Worm (Caenorhabditis elegans) whole organism, young adult: Measurements from ENCODE around the gene cdk-11.1.

ENCODE experiments used
- B0035.1 ChIP-seq: sonication (generic microtip); optimal IDR thresholded peaks from 2 replicates; lab custom pipeline; 2016; ENCODE audit warnings: missing genetic modification characterization, mild to moderate bottlenecking, missing compliant biosample characterization, missing genotype, missing genetic modification reagents
- C06A6.2 ChIP-seq: fragments of 200-800 bp; sonication (Bioruptor generic); conservative IDR thresholded peaks from 2 replicates; pipeline ENCODE4 v1.3.6; 2022; ENCODE audit warnings: missing genetic modification characterization, missing compliant biosample characterization
- C17E4.6 ChIP-seq: fragments of 200-800 bp; sonication (Bioruptor generic); IDR thresholded peaks from 2 replicates; pipeline ENCODE4 v1.3.6; 2022; ENCODE audit warnings: missing genetic modification reagents, missing genetic modification characterization, missing compliant biosample characterization
- F37B4.10 ChIP-seq: fragments of 200-800 bp; sonication (Bioruptor generic); IDR thresholded peaks from 2 replicates; pipeline ENCODE4 v1.3.6; 2022; ENCODE audit warnings: missing genetic modification characterization, missing compliant biosample characterization
- F49E8.2 ChIP-seq: sonication (generic microtip); optimal IDR thresholded peaks from 3 replicates; lab custom pipeline; 2017; ENCODE audit warnings: missing genetic modification characterization, mild to moderate bottlenecking, missing compliant biosample characterization, antibody characterized with exemption, moderate library complexity; ENCODE audit not compliant: insufficient read depth
- Y79H2A.3 ChIP-seq: fragments of 200-800 bp; sonication (Bioruptor generic); conservative IDR thresholded peaks from 2 replicates; pipeline ENCODE4 v1.3.6; 2022; ENCODE audit warnings: missing genetic modification reagents, missing genetic modification characterization, missing compliant biosample characterization
- Y95B8A.8 ChIP-seq: fragments of 200-800 bp; sonication (Bioruptor generic); IDR thresholded peaks from 2 replicates; pipeline ENCODE4 v1.3.6; 2022; ENCODE audit warnings: missing genetic modification reagents, missing genetic modification characterization, missing compliant biosample characterization
- atf-7 ChIP-seq: sonication (generic microtip); optimal IDR thresholded peaks from 2 replicates; lab custom pipeline; 2017; ENCODE audit warnings: mild to moderate bottlenecking, missing genetic modification characterization, missing compliant biosample characterization
- attf-3 ChIP-seq: fragments of 200-800 bp; sonication (Bioruptor generic); conservative IDR thresholded peaks from 2 replicates; pipeline ENCODE4 v1.3.6; 2022; ENCODE audit warnings: missing genetic modification reagents, missing genetic modification characterization, missing compliant biosample characterization
- bed-1 ChIP-seq: fragments of 200-800 bp; sonication (Bioruptor generic); IDR thresholded peaks from 2 replicates; pipeline ENCODE4 v1.3.6; 2022; ENCODE audit warnings: missing genetic modification reagents, missing genetic modification characterization, missing compliant biosample characterization
- chd-7 ChIP-seq: sonication (generic microtip); optimal IDR thresholded peaks from 2 replicates; lab custom pipeline; 2016; ENCODE audit warnings: mild to moderate bottlenecking, missing genetic modification characterization, moderate library complexity, missing compliant biosample characterization
- die-1 ChIP-seq: sonication (generic microtip); optimal IDR thresholded peaks from 2 replicates; lab custom pipeline; 2016; ENCODE audit warnings: missing genotype, mild to moderate bottlenecking, missing genetic modification characterization, missing compliant biosample characterization
- dox-1 ChIP-seq: fragments of 200-800 bp; sonication (Bioruptor generic); IDR thresholded peaks from 2 replicates; pipeline ENCODE4 v1.3.6; 2022; ENCODE audit warnings: missing genetic modification reagents, missing genetic modification characterization, missing compliant biosample characterization
- egrh-3 ChIP-seq: fragments of 200-800 bp; sonication (Bioruptor generic); IDR thresholded peaks from 2 replicates; pipeline ENCODE4 v1.3.6; 2022; ENCODE audit warnings: missing genetic modification reagents, missing genetic modification characterization, missing compliant biosample characterization
- him-1 ChIP-seq: sonication (generic microtip); optimal IDR thresholded peaks from 2 replicates; lab custom pipeline; 2016; ENCODE audit warnings: missing genotype, missing genetic modification reagents, missing genetic modification characterization, missing compliant biosample characterization
- hlh-12 ChIP-seq: sonication (generic microtip); optimal IDR thresholded peaks from 2 replicates; lab custom pipeline; 2016; ENCODE audit warnings: missing genetic modification characterization, missing compliant biosample characterization
- hlh-26 ChIP-seq: fragments of 200-800 bp; sonication (Bioruptor generic); conservative IDR thresholded peaks from 2 replicates; pipeline ENCODE4 v1.3.6; 2022; ENCODE audit warnings: missing genetic modification reagents, missing genetic modification characterization, missing compliant biosample characterization
- hmg-20 ChIP-seq: fragments of 200-800 bp; sonication (Bioruptor generic); IDR thresholded peaks from 2 replicates; pipeline ENCODE4 v1.3.6; 2022; ENCODE audit warnings: missing genetic modification reagents, missing genetic modification characterization, missing compliant biosample characterization
- hsf-1 ChIP-seq: fragments of 200-800 bp; sonication (Bioruptor generic); IDR thresholded peaks from 2 replicates; pipeline ENCODE4 v1.3.6; 2022; ENCODE audit warnings: missing genetic modification reagents, missing genetic modification characterization, missing compliant biosample characterization
- let-607 ChIP-seq, 2 experiments: fragments of 200-800 bp in 1 of 2; sonication (Bioruptor generic) in 1 of 2; sonication (generic microtip) in 1 of 2; optimal IDR thresholded peaks; 2 replicates each; lab custom pipeline; 2016 to 2018; ENCODE audit warnings: mild to moderate bottlenecking in 2 of 2, missing compliant biosample characterization in 2 of 2, missing genetic modification characterization in 2 of 2, moderate library complexity in 2 of 2, missing genotype in 1 of 2
- lin-26 ChIP-seq: fragments of 200-800 bp; sonication (Bioruptor generic); IDR thresholded peaks from 2 replicates; pipeline ENCODE4 v1.3.6; 2022; ENCODE audit warnings: missing genetic modification reagents, missing genetic modification characterization, missing compliant biosample characterization
- lin-35 ChIP-seq, 3 experiments: fragments of 150-350 bp in 2 of 3; sonication (generic microtip) in 1 of 3; optimal IDR thresholded peaks; 2 replicates each; lab custom pipeline; 2014 to 2018; ENCODE audit warnings: missing biosample characterization in 3 of 3, missing genetic modification characterization in 3 of 3, missing genetic modification reagents in 3 of 3
- lin-54 ChIP-seq: fragments of 200-800 bp; sonication (Bioruptor generic); optimal IDR thresholded peaks from 2 replicates; lab custom pipeline; 2018; ENCODE audit warnings: mild to moderate bottlenecking, missing genetic modification characterization, missing compliant biosample characterization
- lsy-27 ChIP-seq: sonication (generic microtip); optimal IDR thresholded peaks from 2 replicates; lab custom pipeline; 2017; ENCODE audit warnings: missing genetic modification characterization, mild to moderate bottlenecking, missing compliant biosample characterization, antibody characterized with exemption, missing genotype, borderline replicate concordance; ENCODE audit not compliant: insufficient read depth
- madf-3 ChIP-seq: fragments of 200-800 bp; sonication (Bioruptor generic); IDR thresholded peaks from 2 replicates; pipeline ENCODE4 v1.3.6; 2022; ENCODE audit warnings: missing genetic modification reagents, missing genetic modification characterization, missing compliant biosample characterization
- madf-6 ChIP-seq: fragments of 200-800 bp; sonication (Bioruptor generic); IDR thresholded peaks from 2 replicates; pipeline ENCODE4 v1.3.6; 2022; ENCODE audit warnings: missing genetic modification reagents, missing genetic modification characterization, missing compliant biosample characterization
- mes-4 ChIP-seq: sonication (generic microtip); optimal IDR thresholded peaks from 2 replicates; lab custom pipeline; 2016; ENCODE audit warnings: missing genotype, missing genetic modification characterization, missing compliant biosample characterization
- nfya-2 ChIP-seq: fragments of 200-800 bp; sonication (Bioruptor generic); IDR thresholded peaks from 2 replicates; pipeline ENCODE4 v1.3.6; 2022; ENCODE audit warnings: missing genetic modification reagents, missing genetic modification characterization, missing compliant biosample characterization
- nfyb-1 ChIP-seq: fragments of 200-800 bp; sonication (Bioruptor generic); IDR thresholded peaks from 2 replicates; pipeline ENCODE4 v1.3.6; 2022; ENCODE audit warnings: missing genetic modification reagents, missing genetic modification characterization, missing compliant biosample characterization
- nhr-179 ChIP-seq: sonication (generic microtip); optimal IDR thresholded peaks from 2 replicates; lab custom pipeline; 2016; ENCODE audit warnings: mild to moderate bottlenecking, missing genetic modification characterization, missing compliant biosample characterization
- repo-1 ChIP-seq: sonication (generic microtip); optimal IDR thresholded peaks from 2 replicates; lab custom pipeline; 2017; ENCODE audit warnings: mild to moderate bottlenecking, missing genetic modification characterization, missing compliant biosample characterization
- rpc-1 ChIP-seq, 2 experiments: fragments of 150-350 bp in 1 of 2; sonication (generic microtip) in 1 of 2; optimal IDR thresholded peaks; 2 replicates each; lab custom pipeline; 2014 to 2018; ENCODE audit warnings: missing biosample characterization in 1 of 2, missing genetic modification characterization in 1 of 2, missing genetic modification reagents in 1 of 2, missing genotype in 1 of 2
- snpc-4 ChIP-seq, 5 experiments: fragments of 150-350 bp in 1 of 5; sonication (generic microtip) in 4 of 5; optimal IDR thresholded peaks; 2 replicates each; lab custom pipeline; 2014 to 2018; ENCODE audit warnings: missing genetic modification characterization in 5 of 5, missing biosample characterization in 3 of 5, antibody characterized with exemption in 2 of 5, mild to moderate bottlenecking in 2 of 5, missing compliant biosample characterization in 2 of 5, missing genotype in 2 of 5, moderate library complexity in 2 of 5, missing genetic modification reagents in 1 of 5
- sptf-2 ChIP-seq: fragments of 200-800 bp; sonication (Bioruptor generic); optimal IDR thresholded peaks from 2 replicates; lab custom pipeline; 2018; ENCODE audit warnings: mild to moderate bottlenecking, missing genetic modification characterization, missing compliant biosample characterization
- tbp1 ChIP-seq: fragments of 200-800 bp; sonication (Bioruptor generic); optimal IDR thresholded peaks from 2 replicates; lab custom pipeline; 2018; ENCODE audit warnings: mild to moderate bottlenecking, missing genetic modification characterization, missing compliant biosample characterization
- tlf-1 ChIP-seq: fragments of 200-800 bp; sonication (Bioruptor generic); optimal IDR thresholded peaks from 2 replicates; lab custom pipeline; 2018; ENCODE audit warnings: mild to moderate bottlenecking, missing genetic modification characterization, missing compliant biosample characterization
- unc-62 ChIP-seq: fragments of 150-350 bp; optimal IDR thresholded peaks from 2 replicates; lab custom pipeline; 2014; ENCODE audit warnings: missing biosample characterization, missing genetic modification reagents, missing genetic modification characterization
- xnd-1 ChIP-seq: sonication (generic microtip); optimal IDR thresholded peaks from 2 replicates; lab custom pipeline; 2016; ENCODE audit warnings: missing genotype, missing genetic modification reagents, missing genetic modification characterization, missing compliant biosample characterization
- zfh-2 ChIP-seq: fragments of 200-800 bp; sonication (Bioruptor generic); conservative IDR thresholded peaks from 2 replicates; pipeline ENCODE4 v1.3.6; 2022; ENCODE audit warnings: missing genetic modification reagents, missing genetic modification characterization, missing compliant biosample characterization
- ztf-28 ChIP-seq: fragments of 200-800 bp; sonication (Bioruptor generic); IDR thresholded peaks from 2 replicates; pipeline ENCODE4 v1.3.6; 2022; ENCODE audit warnings: missing genetic modification reagents, missing genetic modification characterization, missing compliant biosample characterization
- ztf-3 ChIP-seq: fragments of 200-800 bp; sonication (Bioruptor generic); optimal IDR thresholded peaks from 2 replicates; lab custom pipeline; 2018; ENCODE audit warnings: mild to moderate bottlenecking, missing genetic modification characterization, missing compliant biosample characterization
- ztf-6 ChIP-seq: fragments of 200-800 bp; sonication (Bioruptor generic); IDR thresholded peaks from 2 replicates; pipeline ENCODE4 v1.3.6; 2022; ENCODE audit warnings: missing genetic modification reagents, missing genetic modification characterization, missing compliant biosample characterization

The cdk-11.1 gene

DNA sequence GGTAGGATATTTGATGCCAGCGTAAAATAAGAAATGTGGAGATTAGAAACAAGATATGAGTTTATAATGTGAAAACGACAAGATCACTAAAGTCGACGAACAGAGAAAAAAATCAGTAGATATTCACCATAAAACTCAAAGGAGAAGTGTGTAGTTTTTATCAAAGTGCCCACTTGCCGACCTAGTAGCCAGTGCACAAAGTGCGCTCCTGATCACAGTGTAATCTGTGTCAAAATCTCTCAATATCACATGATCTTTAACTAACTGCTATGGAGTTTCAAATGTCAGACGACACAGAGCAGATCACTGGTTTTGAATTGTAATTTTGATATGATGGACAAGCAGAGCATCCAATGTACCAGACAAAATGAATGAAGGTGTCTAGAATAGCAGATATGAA is 21.4 kb downstream of the cdk-11.1 start:
- TF ChIP-seq C17E4.6 = no peak
- no peak for TF ChIP-seq Y95B8A.8 (GFP tag; lab: Robert Waterston, UW)
- TF ChIP-seq madf-6 = no peak
- TF ChIP-seq dox-1 = no peak
- TF ChIP-seq ztf-28 (GFP tag; lab: Robert Waterston, UW) = no peak

ce11 chrII:7722784-7723183 is 23.7 kb downstream of the cdk-11.1 start:
- TF ChIP-seq tlf-1 (GFP tag; lab: Kevin White, UChicago) = no peak
- no peak for TF ChIP-seq nhr-179 (tag; lab: Kevin White, UChicago)
- TF ChIP-seq attf-3 (GFP tag; lab: Robert Waterston, UW) = no peak
- TF ChIP-seq C06A6.2 (GFP tag; lab: Robert Waterston, UW) = no peak
- TF ChIP-seq die-1 = no peak
- TF ChIP-seq sptf-2 (GFP tag; lab: Kevin White, UChicago) = no peak
- TF ChIP-seq zfh-2 = peak; percentile 60
- TF ChIP-seq Y79H2A.3 = no peak
- TF ChIP-seq, all 124 proteins: peak for 1

ce11 chrII:7724603-7725002 is 25.6 kb downstream of the cdk-11.1 start, which contains the start of gene cpna-2:
Gene cpna-2, plus strand, starts transcription at chrII:7724903.
- TF ChIP-seq tbp1 (GFP tag; lab: Kevin White, UChicago) (no peak), lin-35 (GFP tag; optimal IDR thresholded peaks at IDR 0.05; lab: Kevin White, UChicago) (no peak), hmg-20 (GFP tag; lab: Robert Waterston, UW) (no peak), ztf-3 (no peak), B0035.1 (tag; lab: Kevin White, UChicago) (no peak), unc-62 (GFP tag; lab: Kevin White, UChicago) (no peak), bed-1 (GFP tag; lab: Robert Waterston, UW) (no peak), atf-7 (tag; lab: Kevin White, UChicago) (no peak), attf-3 (GFP tag; lab: Robert Waterston, UW) (no peak), lin-26 (GFP tag; lab: Robert Waterston, UW) (no peak), nhr-179 (tag; lab: Kevin White, UChicago) (no peak), hsf-1 (GFP tag; lab: Robert Waterston, UW) (no peak), lsy-27 (tag; lab: Kevin White, UChicago) (no peak), ztf-6 (no peak), rpc-1 (optimal IDR thresholded peaks at IDR 0.05; lab: Kevin White, UChicago) (no peak), rpc-1 (tag; optimal IDR thresholded peaks at IDR 0.05; lab: Kevin White, UChicago) (no peak), hlh-26 (GFP tag; lab: Robert Waterston, UW) (no peak)
- TF ChIP-seq, all 124 proteins: peak for 0

DNA sequence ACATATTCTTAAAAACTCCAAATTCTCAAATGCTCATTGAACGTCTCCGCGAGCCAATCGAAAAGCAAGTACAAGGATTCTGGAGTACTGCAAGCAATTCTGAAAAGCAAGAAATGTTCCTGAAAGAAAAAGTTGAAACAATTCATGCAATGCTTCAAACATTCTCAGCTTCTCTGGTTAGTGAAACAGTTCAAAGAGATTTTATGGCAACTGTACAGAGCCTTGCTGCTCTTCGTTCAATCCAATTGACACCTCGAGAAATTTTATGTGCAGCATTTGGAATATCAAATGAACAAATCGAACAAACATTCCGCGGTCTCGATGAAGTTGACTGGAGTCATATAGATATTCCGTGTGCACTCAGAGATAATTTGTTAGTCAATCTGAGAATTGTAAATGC is 37.7 kb downstream of the cdk-11.1 start:
- TF ChIP-seq chd-7 (tag; lab: Kevin White, UChicago) (no peak), nfyb-1 (GFP tag; lab: Robert Waterston, UW) (no peak), atf-7 (tag; lab: Kevin White, UChicago) (no peak), xnd-1 (tag; lab: Kevin White, UChicago) (no peak), F37B4.10 (GFP tag; lab: Robert Waterston, UW) (no peak), lin-54 (GFP tag; lab: Kevin White, UChicago) (no peak), let-607 (tag; optimal IDR thresholded peaks at IDR 0.05; lab: Kevin White, UChicago) (no peak), F49E8.2 (no peak), madf-3 (GFP tag; lab: Robert Waterston, UW) (no peak), nhr-179 (tag; lab: Kevin White, UChicago) (no peak), nfya-2 (no peak), him-1 (no peak), attf-3 (GFP tag; lab: Robert Waterston, UW) (no peak), snpc-4 (GFP tag; optimal IDR thresholded peaks at IDR 0.05; lab: Kevin White, UChicago) (no peak), snpc-4 (tag; optimal IDR thresholded peaks at IDR 0.05; lab: Kevin White, UChicago) (no peak), mes-4 (no peak), repo-1 (tag; lab: Kevin White, UChicago) (no peak), hlh-26 (GFP tag; lab: Robert Waterston, UW) (no peak), hlh-12 (tag; lab: Kevin White, UChicago) (no peak), egrh-3 (GFP tag; lab: Robert Waterston, UW) (no peak)
